Worm (Caenorhabditis elegans): ENCODE measurements around the gene nmr-1.

DNA sequence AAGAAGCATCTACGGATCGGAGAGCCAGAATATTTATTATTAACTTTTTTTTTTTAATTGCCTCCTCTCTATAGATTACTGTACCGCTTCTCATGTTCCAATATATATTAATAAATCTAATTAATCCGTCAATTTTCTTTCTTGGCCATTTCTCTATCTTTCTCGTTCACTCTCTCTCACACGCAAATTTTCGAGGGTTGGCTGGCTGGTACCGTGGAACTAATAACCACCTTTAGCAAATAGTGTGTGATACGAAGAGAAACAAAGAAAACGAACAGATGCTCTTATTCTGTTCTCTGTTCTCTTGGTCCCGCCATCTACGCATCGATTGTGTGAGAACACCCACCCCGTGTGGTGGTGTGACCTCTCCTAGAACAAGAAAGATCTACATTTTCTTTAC lies 28.1 kb downstream of the nmr-1 start:
- TF ChIP-seq lin-15B (tag; optimal IDR thresholded peaks at IDR 0.05) (no peak), snpc-4 (tag; optimal IDR thresholded peaks at IDR 0.05) (no peak), egl-27 (tag; optimal IDR thresholded peaks at IDR 0.05) (no peak), aly-2 (tag; optimal IDR thresholded peaks at IDR 0.05) (no peak), ceh-16 (tag; optimal IDR thresholded peaks at IDR 0.05) (no peak), skn-1 (tag; optimal IDR thresholded peaks at IDR 0.05) (no peak), tbx-2 (tag; optimal IDR thresholded peaks at IDR 0.05) (no peak), R02D3.7 (tag; optimal IDR thresholded peaks at IDR 0.05) (no peak), ama-1 (optimal IDR thresholded peaks at IDR 0.05) (no peak), unc-62 (GFP tag; optimal IDR thresholded peaks at IDR 0.05) (no peak), nhr-77 (tag; optimal IDR thresholded peaks at IDR 0.05) (no peak), nhr-76 (tag; optimal IDR thresholded peaks at IDR 0.05) (no peak), mdl-1 (tag; optimal IDR thresholded peaks at IDR 0.05) (no peak), ceh-82 (tag; optimal IDR thresholded peaks at IDR 0.05) (no peak)
